Fruit fly (Drosophila melanogaster) whole organism, wandering third instar larva: Measurements from ENCODE around the gene Gr77a.

ENCODE experiments used
- CG9705 ChIP-seq: fragments of 200-800 bp; sonication (Bioruptor generic); optimal IDR thresholded peaks from 2 replicates; lab custom pipeline; 2018; ENCODE audit warnings: missing biosample characterization, mild to moderate bottlenecking, missing genetic modification characterization
- Dfd ChIP-seq: fragments of >200 bp; optimal IDR thresholded peaks from 2 replicates; lab custom pipeline; 2017; ENCODE audit warnings: missing biosample characterization, missing genetic modification characterization
- OdsH ChIP-seq: fragments of 200-800 bp; sonication (Bioruptor generic); optimal IDR thresholded peaks from 2 replicates; lab custom pipeline; 2016; ENCODE audit warnings: missing biosample characterization, mild to moderate bottlenecking, missing genetic modification characterization
- br ChIP-seq: fragments of 200-800 bp; sonication (Bioruptor generic); optimal IDR thresholded peaks from 2 replicates; lab custom pipeline; 2016; ENCODE audit warnings: missing biosample characterization, missing genetic modification characterization
- dl ChIP-seq, 2 experiments: fragments of 175-275, 200-275 bp in 1 of 2; fragments of 200-275 bp in 1 of 2; sonication (Bioruptor generic); optimal IDR thresholded peaks; lab custom pipeline; 2018; ENCODE audit warnings: mild to moderate bottlenecking in 2 of 2, missing biosample characterization in 2 of 2, missing genetic modification characterization in 2 of 2, moderate library complexity in 2 of 2; ENCODE audit not compliant: partially characterized antibody in 2 of 2, insufficient read depth in 1 of 2
- dmrt93B ChIP-seq: fragments of 200-800 bp; sonication (Bioruptor generic); optimal IDR thresholded peaks from 2 replicates; lab custom pipeline; 2018; ENCODE audit warnings: missing biosample characterization, mild to moderate bottlenecking, missing genetic modification characterization
- foxo ChIP-seq, 2 experiments: fragments of 200-800 bp; sonication (Bioruptor generic); optimal IDR thresholded peaks; 2 replicates in 1 of 2; 3 replicates in 1 of 2; lab custom pipeline; 2016 to 2017; ENCODE audit warnings: missing biosample characterization in 2 of 2, missing genetic modification characterization in 2 of 2
- h ChIP-seq: fragments of 200-800 bp; sonication (Bioruptor generic); optimal IDR thresholded peaks from 3 replicates; lab custom pipeline; 2016; ENCODE audit warnings: missing biosample characterization, mild to moderate bottlenecking, missing genetic modification characterization
- psq ChIP-seq: fragments of 200-800 bp; sonication (Bioruptor generic); optimal IDR thresholded peaks from 3 replicates; lab custom pipeline; 2017; ENCODE audit warnings: missing biosample characterization, mild to moderate bottlenecking, missing genetic modification characterization, moderate library complexity
- tai ChIP-seq: sonication (Bioruptor generic); optimal IDR thresholded peaks from 2 replicates; lab custom pipeline; 2016; ENCODE audit warnings: missing biosample characterization, missing genetic modification characterization
- usp ChIP-seq: fragments of >200 bp; optimal IDR thresholded peaks from 2 replicates; lab custom pipeline; 2017; ENCODE audit warnings: missing biosample characterization, missing genetic modification characterization

- TF ChIP-seq Dfd (GFP tag; lab: Kevin White, UChicago) (no peak), psq (no peak), usp (GFP tag; lab: Kevin White, UChicago) (no peak), dmrt93B (GFP tag; lab: Kevin White, UChicago) (no peak), h (GFP tag; lab: Kevin White, UChicago) (no peak), br (GFP tag; lab: Kevin White, UChicago) (no peak), CG9705 (no peak), foxo (GFP tag; optimal IDR thresholded peaks at IDR 0.05; lab: Kevin White, UChicago) (no peak), tai (GFP tag; lab: Kevin White, UChicago) (no peak), OdsH (GFP tag; lab: Kevin White, UChicago) (no peak), dl (GFP tag; optimal IDR thresholded peaks at IDR 0.05; lab: Kevin White, UChicago; ENCODE audit: insufficient read depth in 1 of 2, partially characterized antibody in 2 of 2) (no peak)
Measured at dm6 chr3L:20690857-20691645, 48.2 kb downstream of the Gr77a start.
